Fruit fly (Drosophila melanogaster): ENCODE results near the gene CG15056.

Gene CG15056

dm6 chrX:18366033-18366850 lies 49.0 kb upstream of the CG15056 start, which contains the start of gene CrebB (continued):
- TF ChIP-seq CG8290 (GFP tag; optimal IDR thresholded peaks at IDR 0.05) (peak; percentile 39), CG8290 (tag; optimal IDR thresholded peaks at IDR 0.05) (peak; percentile 64 to 80), ewg (GFP tag; optimal IDR thresholded peaks at IDR 0.05) (peak; percentile 32), CG10543 (GFP tag; optimal IDR thresholded peaks at IDR 0.05) (peak; percentile 97), CG4328 (GFP tag; optimal IDR thresholded peaks at IDR 0.05) (no peak), ac (GFP tag; optimal IDR thresholded peaks at IDR 0.05) (no peak), az2 (GFP tag; optimal IDR thresholded peaks at IDR 0.05) (no peak), Tbp (GFP tag; optimal IDR thresholded peaks at IDR 0.05) (no peak), CG12104 (GFP tag; optimal IDR thresholded peaks at IDR 0.05) (no peak), stc (GFP tag; IDR thresholded peaks at IDR 0.05) (no peak), Elba2 (GFP tag; optimal IDR thresholded peaks at IDR 0.05) (no peak), Fer1 (GFP tag; optimal IDR thresholded peaks at IDR 0.05) (peak; percentile 45), prd (optimal IDR thresholded peaks at IDR 0.05) (no peak), prd (GFP tag; IDR thresholded peaks at IDR 0.05) (peak; percentile 21; the same call in 1 of the 3 replicates), CG15011 (GFP tag; optimal IDR thresholded peaks at IDR 0.05) (no peak), gem (tag; optimal IDR thresholded peaks at IDR 0.05) (peak; percentile 30), Eip74EF (GFP tag; optimal IDR thresholded peaks at IDR 0.05) (no peak), CG34224 (GFP tag; IDR thresholded peaks at IDR 0.05; ENCODE audit: partially characterized antibody) (peak; percentile 49; the same call in 2 of the 3 replicates), CG12769 (tag; optimal IDR thresholded peaks at IDR 0.05) (peak; percentile 90), Dip2 (GFP tag; IDR thresholded peaks at IDR 0.05) (no peak), CG5180 (GFP tag; optimal IDR thresholded peaks at IDR 0.05) (no peak), CG13894 (tag; optimal IDR thresholded peaks at IDR 0.05) (peak; percentile 13), hb (GFP tag; IDR thresholded peaks at IDR 0.05; ENCODE audit: partially characterized antibody) (no peak), CG17612 (GFP tag; IDR thresholded peaks at IDR 0.05) (no peak), CG32532 (GFP tag; IDR thresholded peaks at IDR 0.05) (peak; percentile 39; the same call in 1 of the 2 replicates), gsb (GFP tag; IDR thresholded peaks at IDR 0.05) (0 out of 2 replicates have a peak, but pooled peaks have one; percentile 33), CG15601 (tag; optimal IDR thresholded peaks at IDR 0.05) (no peak), CG10654 (GFP tag; optimal IDR thresholded peaks at IDR 0.05) (no peak), CG3838 (GFP tag; optimal IDR thresholded peaks at IDR 0.05) (no peak), esg (GFP tag; conservative IDR thresholded peaks at IDR 0.05) (no peak), pb (GFP tag; optimal IDR thresholded peaks at IDR 0.05) (no peak), CG10959 (GFP tag; IDR thresholded peaks at IDR 0.05) (no peak), Meics (GFP tag; optimal IDR thresholded peaks at IDR 0.05) (peak; percentile 18), pros (GFP tag; optimal IDR thresholded peaks at IDR 0.05) (peak; percentile 79), tll (GFP tag; optimal IDR thresholded peaks at IDR 0.05) (no peak), eyg (GFP tag; optimal IDR thresholded peaks at IDR 0.05) (no peak), ato (GFP tag; IDR thresholded peaks at IDR 0.05; ENCODE audit: partially characterized antibody) (no peak), gfzf (GFP tag; optimal IDR thresholded peaks at IDR 0.05) (no peak), CG4617 (GFP tag; optimal IDR thresholded peaks at IDR 0.05; ENCODE audit: borderline replicate concordance) (no peak), jumu (GFP tag; optimal IDR thresholded peaks at IDR 0.05) (peak; percentile 11), CG8478 (optimal IDR thresholded peaks at IDR 0.05) (peak; percentile 97), amos (GFP tag; IDR thresholded peaks at IDR 0.05; ENCODE audit: partially characterized antibody) (no peak), pita (GFP tag; optimal IDR thresholded peaks at IDR 0.05) (no peak), onecut (GFP tag; IDR thresholded peaks at IDR 0.05) (0 out of 2 replicates have a peak, but pooled peaks have one; percentile 4), fd3F (GFP tag; optimal IDR thresholded peaks at IDR 0.05) (no peak), Trl (optimal IDR thresholded peaks at IDR 0.05) (peak; percentile 51 to 80), Trl (GFP tag; optimal IDR thresholded peaks at IDR 0.05) (peak; percentile 7), CG11398 (GFP tag; optimal IDR thresholded peaks at IDR 0.05) (no peak), BEAF-32 (GFP tag; optimal IDR thresholded peaks at IDR 0.05) (no peak)
